Worm (Caenorhabditis elegans) whole organism, late embryonic: ENCODE results near the gene srab-7.

Experiments
- C08G9.2 ChIP-seq: sonication (generic microtip); optimal IDR thresholded peaks from 2 replicates; lab custom pipeline; 2016; ENCODE audit warnings: mild to moderate bottlenecking, missing genetic modification characterization, moderate library complexity, missing compliant biosample characterization
- C38D4.7 ChIP-seq: fragments of 200-800 bp; sonication (Bioruptor generic); optimal IDR thresholded peaks from 2 replicates; lab custom pipeline; 2018; ENCODE audit warnings: mild to moderate bottlenecking, missing genetic modification characterization, moderate library complexity, missing compliant biosample characterization
- K09A11.1 ChIP-seq: sonication (generic microtip); optimal IDR thresholded peaks from 2 replicates; lab custom pipeline; 2017; ENCODE audit warnings: antibody characterized with exemption, mild to moderate bottlenecking, missing genetic modification characterization, missing compliant biosample characterization; ENCODE audit not compliant: insufficient read depth
- Y22D7AL.16 ChIP-seq: sonication (generic microtip); optimal IDR thresholded peaks from 2 replicates; lab custom pipeline; 2016; ENCODE audit warnings: missing genetic modification characterization, missing compliant biosample characterization
- ama-1 ChIP-seq: fragments of 150-350 bp; optimal IDR thresholded peaks from 2 replicates; lab custom pipeline; 2014
- ceh-19 ChIP-seq: fragments of 200-800 bp; sonication (Bioruptor generic); optimal IDR thresholded peaks from 2 replicates; lab custom pipeline; 2018; ENCODE audit warnings: mild to moderate bottlenecking, missing genetic modification characterization, missing compliant biosample characterization
- ceh-2 ChIP-seq: sonication (generic microtip); optimal IDR thresholded peaks from 2 replicates; lab custom pipeline; 2016; ENCODE audit warnings: missing genotype, missing genetic modification characterization, missing compliant biosample characterization
- ceh-22 ChIP-seq: sonication (generic microtip); optimal IDR thresholded peaks from 2 replicates; lab custom pipeline; 2017; ENCODE audit warnings: missing biosample characterization, missing genetic modification characterization
- ceh-24 ChIP-seq: sonication (generic microtip); optimal IDR thresholded peaks from 2 replicates; lab custom pipeline; 2016; ENCODE audit warnings: mild to moderate bottlenecking, missing genetic modification characterization, missing compliant biosample characterization
- ceh-30 ChIP-seq: fragments of 150-350 bp; optimal IDR thresholded peaks from 2 replicates; lab custom pipeline; 2014; ENCODE audit warnings: missing biosample characterization, missing genetic modification characterization
- ceh-34 ChIP-seq: sonication (generic microtip); optimal IDR thresholded peaks from 2 replicates; lab custom pipeline; 2016; ENCODE audit warnings: mild to moderate bottlenecking, missing genetic modification characterization, missing compliant biosample characterization
- ceh-9 ChIP-seq: sonication (generic microtip); optimal IDR thresholded peaks from 2 replicates; lab custom pipeline; 2016; ENCODE audit warnings: mild to moderate bottlenecking, missing genetic modification characterization, inconsistent platforms, missing compliant biosample characterization
- che-1 ChIP-seq: sonication (generic microtip); optimal IDR thresholded peaks from 2 replicates; lab custom pipeline; 2016; ENCODE audit warnings: mild to moderate bottlenecking, missing genetic modification characterization, missing compliant biosample characterization
- dmd-4 ChIP-seq: sonication (generic microtip); optimal IDR thresholded peaks from 2 replicates; lab custom pipeline; 2016; ENCODE audit warnings: borderline replicate concordance, missing genetic modification characterization, missing compliant biosample characterization
- elt-2 ChIP-seq: sonication (generic microtip); optimal IDR thresholded peaks from 2 replicates; lab custom pipeline; 2016; ENCODE audit warnings: missing genetic modification reagents, missing genetic modification characterization, missing compliant biosample characterization
- elt-4 ChIP-seq: sonication (generic microtip); optimal IDR thresholded peaks from 2 replicates; lab custom pipeline; 2016; ENCODE audit warnings: missing genetic modification characterization, missing compliant biosample characterization
- ets-4 ChIP-seq: sonication (generic microtip); optimal IDR thresholded peaks from 2 replicates; lab custom pipeline; 2016; ENCODE audit warnings: missing genetic modification characterization, missing compliant biosample characterization
- eyg-1 ChIP-seq: sonication (generic microtip); optimal IDR thresholded peaks from 2 replicates; lab custom pipeline; 2016; ENCODE audit warnings: missing genotype, missing genetic modification characterization, missing compliant biosample characterization
- fkh-10 ChIP-seq: fragments of 150-350 bp; optimal IDR thresholded peaks from 2 replicates; lab custom pipeline; 2014; ENCODE audit warnings: missing biosample characterization, missing genetic modification reagents, missing genetic modification characterization
- gmeb-2 ChIP-seq: sonication (generic microtip); optimal IDR thresholded peaks from 2 replicates; lab custom pipeline; 2016; ENCODE audit warnings: missing genetic modification characterization, inconsistent platforms, missing compliant biosample characterization
- hlh-15 ChIP-seq: sonication (generic microtip); optimal IDR thresholded peaks from 2 replicates; lab custom pipeline; 2016; ENCODE audit warnings: missing genetic modification characterization, missing compliant biosample characterization
- hlh-30 ChIP-seq: sonication (generic microtip); optimal IDR thresholded peaks from 2 replicates; lab custom pipeline; 2017; ENCODE audit warnings: antibody characterized with exemption, missing genetic modification characterization, missing compliant biosample characterization; ENCODE audit not compliant: insufficient read depth
- hlh-6 ChIP-seq: sonication (generic microtip); optimal IDR thresholded peaks from 2 replicates; lab custom pipeline; 2016; ENCODE audit warnings: missing genotype, missing genetic modification characterization, missing compliant biosample characterization
- lim-6 ChIP-seq: sonication (generic microtip); optimal IDR thresholded peaks from 2 replicates; lab custom pipeline; 2016; ENCODE audit warnings: missing genetic modification characterization, missing compliant biosample characterization
- lin-11 ChIP-seq: fragments of 200-800 bp; sonication (Bioruptor generic); optimal IDR thresholded peaks from 2 replicates; lab custom pipeline; 2018; ENCODE audit warnings: mild to moderate bottlenecking, missing genetic modification characterization, missing compliant biosample characterization
- madf-2 ChIP-seq: sonication (generic microtip); optimal IDR thresholded peaks from 2 replicates; lab custom pipeline; 2017; ENCODE audit warnings: missing genetic modification characterization, missing compliant biosample characterization
- mec-3 ChIP-seq: sonication (generic microtip); optimal IDR thresholded peaks from 2 replicates; lab custom pipeline; 2016; ENCODE audit warnings: borderline replicate concordance, missing genetic modification characterization, missing compliant biosample characterization
- odd-2 ChIP-seq: sonication (generic microtip); optimal IDR thresholded peaks from 2 replicates; lab custom pipeline; 2017; ENCODE audit warnings: antibody characterized with exemption, mild to moderate bottlenecking, missing genetic modification characterization, missing compliant biosample characterization
- pax-1 ChIP-seq: fragments of 150-350 bp; optimal IDR thresholded peaks from 2 replicates; lab custom pipeline; 2014; ENCODE audit warnings: missing biosample characterization, missing genetic modification characterization
- pha-2 ChIP-seq: sonication (generic microtip); optimal IDR thresholded peaks from 2 replicates; lab custom pipeline; 2017; ENCODE audit warnings: mild to moderate bottlenecking, missing genetic modification characterization, missing compliant biosample characterization
- ref-2 ChIP-seq: sonication (generic microtip); optimal IDR thresholded peaks from 2 replicates; lab custom pipeline; 2016; ENCODE audit warnings: missing genetic modification characterization, missing compliant biosample characterization
- rnt-1 ChIP-seq: sonication (generic microtip); optimal IDR thresholded peaks from 2 replicates; lab custom pipeline; 2016; ENCODE audit warnings: missing genetic modification characterization, missing compliant biosample characterization
- sdc-2 ChIP-seq: sonication (generic microtip); optimal IDR thresholded peaks from 2 replicates; lab custom pipeline; 2016; ENCODE audit warnings: missing genotype, missing genetic modification characterization, missing compliant biosample characterization
- sox-4 ChIP-seq: sonication (generic microtip); optimal IDR thresholded peaks from 2 replicates; lab custom pipeline; 2017; ENCODE audit warnings: mild to moderate bottlenecking, missing genetic modification characterization, inconsistent platforms, missing compliant biosample characterization
- tbx-2 ChIP-seq: sonication (generic microtip); optimal IDR thresholded peaks from 2 replicates; lab custom pipeline; 2016; ENCODE audit warnings: missing genetic modification characterization, missing compliant biosample characterization
- ttx-3 ChIP-seq: sonication (generic microtip); optimal IDR thresholded peaks from 2 replicates; lab custom pipeline; 2016; ENCODE audit warnings: missing genetic modification reagents, missing genetic modification characterization, missing compliant biosample characterization
- unc-3 ChIP-seq, 2 experiments: fragments of 200-800 bp in 1 of 2; sonication (Bioruptor generic) in 1 of 2; sonication (generic microtip) in 1 of 2; conservative IDR thresholded peaks in 1 of 2; optimal IDR thresholded peaks in 1 of 2; 2 replicates each; pipeline versions ENCODE4 v1.3.6 to Lab custom; 2016 to 2022; ENCODE audit warnings: missing compliant biosample characterization in 2 of 2, missing genetic modification characterization in 2 of 2, missing genetic modification reagents in 1 of 2
- unc-42 ChIP-seq: sonication (generic microtip); optimal IDR thresholded peaks from 2 replicates; lab custom pipeline; 2016; ENCODE audit warnings: missing genotype, missing genetic modification characterization, missing compliant biosample characterization
- unc-55 ChIP-seq: sonication (generic microtip); optimal IDR thresholded peaks from 2 replicates; lab custom pipeline; 2017; ENCODE audit warnings: missing biosample characterization, missing genetic modification reagents, missing genetic modification characterization
- zip-5 ChIP-seq: sonication (generic microtip); optimal IDR thresholded peaks from 2 replicates; lab custom pipeline; 2016; ENCODE audit warnings: missing genetic modification characterization, missing compliant biosample characterization
- ztf-16 ChIP-seq: sonication (generic microtip); optimal IDR thresholded peaks from 2 replicates; lab custom pipeline; 2017; ENCODE audit warnings: missing genetic modification characterization, missing compliant biosample characterization

The srab-7 gene

DNA sequence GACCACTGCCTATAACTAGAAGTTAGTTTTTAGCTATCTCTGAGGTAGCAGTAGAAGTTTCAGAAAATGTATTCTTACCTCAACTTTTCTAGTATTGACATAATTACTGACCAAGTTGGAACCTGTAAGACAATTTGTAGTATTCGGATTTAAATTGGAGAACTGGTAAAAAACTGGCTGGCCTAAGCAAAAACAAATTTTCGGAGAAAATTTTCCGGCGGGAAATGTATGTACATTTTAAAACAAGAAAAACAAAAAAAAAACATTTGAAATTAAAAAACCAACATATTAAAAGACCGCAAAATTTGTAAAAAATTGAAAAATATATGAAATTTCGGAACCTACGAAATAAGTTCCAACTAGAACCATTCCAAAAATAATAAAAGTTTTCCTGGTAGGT, 8.0 kb downstream of the srab-7 start, which contains the start of gene srab-11:
srab-11 (minus strand) TSS at position 101 of the 400 bp plus-strand sequence.
- TF ChIP-seq unc-3 (GFP tag; conservative IDR thresholded peaks at IDR 0.05; lab: Robert Waterston, UW) (no peak), unc-3 (tag; optimal IDR thresholded peaks at IDR 0.05; lab: Kevin White, UChicago) (no peak), che-1 (tag; lab: Kevin White, UChicago) (no peak), ref-2 (tag; lab: Kevin White, UChicago) (no peak), ets-4 (tag; lab: Kevin White, UChicago) (no peak), sdc-2 (tag; lab: Kevin White, UChicago) (no peak), ceh-2 (no peak), Y22D7AL.16 (tag; lab: Kevin White, UChicago) (no peak), pax-1 (tag; lab: Kevin White, UChicago) (no peak), sox-4 (tag; lab: Kevin White, UChicago) (no peak), hlh-30 (tag; lab: Kevin White, UChicago) (no peak), lin-11 (tag; lab: Kevin White, UChicago) (no peak), K09A11.1 (tag; lab: Kevin White, UChicago) (no peak), ceh-22 (tag; lab: Kevin White, UChicago) (no peak), eyg-1 (tag; lab: Kevin White, UChicago) (no peak), ztf-16 (no peak), unc-55 (GFP tag; lab: Kevin White, UChicago) (no peak)

ce11 chrV:3145241-3145640, 9.7 kb downstream of the srab-7 start:
- TF ChIP-seq C38D4.7 (GFP tag; lab: Kevin White, UChicago), result no peak
- no peak for TF ChIP-seq ama-1 (lab: Kevin White, UChicago)
- no peak for TF ChIP-seq fkh-10 (GFP tag; lab: Kevin White, UChicago)
- TF ChIP-seq dmd-4 (tag; lab: Kevin White, UChicago), result no peak
- no peak for TF ChIP-seq tbx-2 (tag; lab: Kevin White, UChicago)
- TF ChIP-seq lin-11 (tag; lab: Kevin White, UChicago), result no peak
- TF ChIP-seq ceh-24 (tag; lab: Kevin White, UChicago), result no peak
- TF ChIP-seq ceh-34 (tag; lab: Kevin White, UChicago), result no peak

DNA sequence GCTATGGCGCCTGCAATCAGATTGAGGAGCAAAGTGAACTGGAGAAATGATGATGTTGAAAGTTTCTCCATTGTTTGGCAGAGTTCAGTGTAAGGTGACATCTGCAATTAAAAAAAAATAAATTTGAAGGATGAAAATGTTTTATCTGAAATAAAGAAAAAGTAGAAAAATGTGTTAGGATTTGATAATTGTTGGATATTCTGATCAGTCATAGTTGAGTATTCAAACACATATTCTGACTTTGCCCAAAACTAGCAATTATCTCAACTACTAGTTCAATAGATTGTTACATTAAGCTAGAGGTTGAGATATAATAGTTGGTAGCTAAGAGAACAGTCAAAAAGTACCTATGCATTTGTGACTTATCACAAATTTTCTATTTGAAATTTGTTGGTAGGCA, 10.5 kb downstream of the srab-7 start, which contains the start of gene srab-10:
srab-10 (minus strand) TSS at position 101 of the 400 bp plus-strand sequence.
- no peak for TF ChIP-seq ama-1 (lab: Kevin White, UChicago)
- TF ChIP-seq ceh-34 (tag; lab: Kevin White, UChicago), result no peak
- no peak for TF ChIP-seq ttx-3 (tag; lab: Kevin White, UChicago)
- no peak for TF ChIP-seq pha-2 (tag; lab: Kevin White, UChicago)

DNA sequence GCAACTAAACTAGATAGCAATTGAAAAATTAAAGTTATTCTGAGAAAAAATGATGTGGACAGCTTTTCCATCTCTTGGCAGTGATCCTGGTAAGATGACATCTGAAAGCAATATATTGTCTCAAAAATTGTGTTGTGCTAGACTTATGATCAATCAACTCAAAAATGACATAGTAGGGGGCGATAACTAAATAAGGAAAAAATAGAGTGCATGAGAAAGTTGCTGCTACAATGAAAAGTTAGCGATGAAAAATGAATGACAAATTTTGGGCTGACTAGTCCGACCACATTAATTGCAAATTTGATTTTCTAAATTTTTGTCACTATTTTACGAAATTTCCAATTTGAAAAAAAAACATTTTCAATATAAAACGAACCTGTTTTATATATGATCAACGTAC, 13.8 kb downstream of the srab-7 start, which contains the start of gene srab-9:
srab-9 (minus strand) TSS at position 101 of the 400 bp plus-strand sequence.
- TF ChIP-seq hlh-6 (tag; lab: Kevin White, UChicago) (no peak), ceh-22 (tag; lab: Kevin White, UChicago) (no peak), hlh-15 (tag; lab: Kevin White, UChicago) (no peak), ceh-19 (GFP tag; lab: Kevin White, UChicago) (no peak), ceh-24 (tag; lab: Kevin White, UChicago) (no peak), rnt-1 (tag; lab: Kevin White, UChicago) (no peak), mec-3 (tag; lab: Kevin White, UChicago) (no peak), eyg-1 (tag; lab: Kevin White, UChicago) (no peak), zip-5 (tag; lab: Kevin White, UChicago) (no peak)

ce11 chrV:3138488-3138887, 16.5 kb downstream of the srab-7 start, which contains the start of the genes irld-3 and F02C9.1:
Gene irld-3 (minus strand): TSS chrV:3138588.
Gene F02C9.1 (plus strand): TSS chrV:3138703.
- TF ChIP-seq sdc-2 (tag; lab: Kevin White, UChicago) (no peak), ceh-30 (no peak), unc-42 (tag; lab: Kevin White, UChicago) (no peak), odd-2 (tag; lab: Kevin White, UChicago) (no peak), Y22D7AL.16 (tag; lab: Kevin White, UChicago) (no peak), ceh-9 (no peak), lim-6 (no peak), elt-2 (tag; lab: Kevin White, UChicago) (no peak), madf-2 (tag; lab: Kevin White, UChicago) (no peak), gmeb-2 (tag; lab: Kevin White, UChicago) (no peak), C08G9.2 (tag; lab: Kevin White, UChicago) (no peak), elt-4 (no peak)
